Fruit fly (Drosophila melanogaster) whole organism, embryonic: ENCODE measurements around the gene Bet3.

Source experiments
- Asciz ChIP-seq: fragments of 200-800 bp; sonication (Bioruptor generic); optimal IDR thresholded peaks from 2 replicates; lab custom pipeline; 2017; ENCODE audit warnings: missing biosample characterization, mild to moderate bottlenecking, missing genetic modification characterization, missing genetic modification reagents
- Atf-2 ChIP-seq: fragments of 200-800 bp; sonication (Bioruptor generic); optimal IDR thresholded peaks from 2 replicates; lab custom pipeline; 2016; ENCODE audit warnings: missing biosample characterization, missing genetic modification characterization
- CG10209 ChIP-seq: fragments of 200-800 bp; sonication (Bioruptor generic); optimal IDR thresholded peaks from 3 replicates; lab custom pipeline; 2017; ENCODE audit warnings: missing biosample characterization, mild to moderate bottlenecking, missing genetic modification characterization, missing genetic modification reagents
- CG10565 ChIP-seq: fragments of 200-800 bp; sonication (Bioruptor generic); optimal IDR thresholded peaks from 3 replicates; lab custom pipeline; 2016; ENCODE audit warnings: missing biosample characterization, mild to moderate bottlenecking, missing genetic modification characterization
- CG11695 ChIP-seq: fragments of 200-800 bp; sonication (Bioruptor generic); IDR thresholded peaks from 3 replicates; pipeline ENCODE4 v1.3.6; 2022; ENCODE audit warnings: missing biosample characterization, missing genetic modification characterization
- CG14710 ChIP-seq: fragments of 200-800 bp; sonication (Bioruptor generic); optimal IDR thresholded peaks from 3 replicates; lab custom pipeline; 2019; ENCODE audit warnings: missing biosample characterization, mild to moderate bottlenecking, missing genetic modification characterization, moderate library complexity
- CG14860 ChIP-seq: fragments of 200-800 bp; sonication (Bioruptor generic); IDR thresholded peaks from 3 replicates; pipeline ENCODE4 v1.3.6; 2022; ENCODE audit warnings: missing biosample characterization, missing genetic modification characterization; ENCODE audit not compliant: partially characterized antibody
- CG15269 ChIP-seq: fragments of 200-800 bp; sonication (Bioruptor generic); optimal IDR thresholded peaks from 2 replicates; lab custom pipeline; 2018; ENCODE audit warnings: missing biosample characterization, mild to moderate bottlenecking, missing genetic modification characterization, moderate library complexity
- CG1792 ChIP-seq: fragments of 200-800 bp; sonication (Bioruptor generic); optimal IDR thresholded peaks from 2 replicates; lab custom pipeline; 2016; ENCODE audit warnings: missing biosample characterization, missing genetic modification characterization
- CG3163 ChIP-seq: fragments of 200-800 bp; sonication (Bioruptor generic); optimal IDR thresholded peaks from 3 replicates; lab custom pipeline; 2016; ENCODE audit warnings: missing biosample characterization, missing genetic modification characterization
- CG3281 ChIP-seq: fragments of 200-800 bp; sonication (Bioruptor generic); optimal IDR thresholded peaks from 3 replicates; lab custom pipeline; 2017; ENCODE audit warnings: missing biosample characterization, mild to moderate bottlenecking, missing genetic modification characterization
- CG43689 ChIP-seq: fragments of 200-800 bp; sonication (Bioruptor generic); IDR thresholded peaks from 2 replicates; pipeline ENCODE4 v1.3.6; 2022; ENCODE audit warnings: missing biosample characterization, missing genetic modification characterization
- CG4730 ChIP-seq: fragments of 200-800 bp; sonication (Bioruptor generic); IDR thresholded peaks from 2 replicates; pipeline ENCODE4 v1.3.6; 2022; ENCODE audit warnings: missing biosample characterization, missing genetic modification characterization
- CG5180 ChIP-seq: fragments of 200-800 bp; sonication (Bioruptor generic); optimal IDR thresholded peaks from 3 replicates; lab custom pipeline; 2017; ENCODE audit warnings: missing biosample characterization, missing genetic modification characterization, mild to moderate bottlenecking, moderate library complexity, missing genetic modification reagents
- CG6813 ChIP-seq: fragments of 200-800 bp; sonication (Bioruptor generic); optimal IDR thresholded peaks from 2 replicates; lab custom pipeline; 2017; ENCODE audit warnings: missing biosample characterization, missing genetic modification characterization, mild to moderate bottlenecking, moderate library complexity, missing genetic modification reagents
- CG7556 ChIP-seq: fragments of 200-800 bp; sonication (Bioruptor generic); optimal IDR thresholded peaks from 2 replicates; lab custom pipeline; 2017; ENCODE audit warnings: missing biosample characterization, mild to moderate bottlenecking, missing genetic modification characterization
- CG7839 ChIP-seq: fragments of 200-800 bp; sonication (Bioruptor generic); optimal IDR thresholded peaks from 3 replicates; lab custom pipeline; 2018; ENCODE audit warnings: missing biosample characterization, mild to moderate bottlenecking, missing genetic modification characterization, moderate library complexity
- CG7987 ChIP-seq: fragments of 200-800 bp; sonication (Bioruptor generic); optimal IDR thresholded peaks from 2 replicates; lab custom pipeline; 2018; ENCODE audit warnings: missing biosample characterization, mild to moderate bottlenecking, missing genetic modification characterization, moderate library complexity
- CG8281 ChIP-seq: fragments of 200-800 bp; sonication (Bioruptor generic); optimal IDR thresholded peaks from 2 replicates; lab custom pipeline; 2018; ENCODE audit warnings: missing biosample characterization, mild to moderate bottlenecking, missing genetic modification characterization, moderate library complexity
- CG9215 ChIP-seq: fragments of 200-800 bp; sonication (Bioruptor generic); IDR thresholded peaks from 2 replicates; pipeline ENCODE4 v1.3.6; 2022; ENCODE audit warnings: missing biosample characterization, missing genetic modification characterization
- CG9727 ChIP-seq: fragments of 200-800 bp; sonication (Bioruptor generic); optimal IDR thresholded peaks from 3 replicates; lab custom pipeline; 2017; ENCODE audit warnings: missing biosample characterization, mild to moderate bottlenecking, missing genetic modification characterization
- CG9817 ChIP-seq: fragments of 200-800 bp; sonication (Bioruptor generic); optimal IDR thresholded peaks from 2 replicates; lab custom pipeline; 2018; ENCODE audit warnings: missing biosample characterization, mild to moderate bottlenecking, missing genetic modification characterization, moderate library complexity
- D19A ChIP-seq: fragments of 200-800 bp; optimal IDR thresholded peaks from 3 replicates; lab custom pipeline; 2019; ENCODE audit warnings: missing biosample characterization, mild to moderate bottlenecking, missing genetic modification characterization, moderate library complexity
- E2f1 ChIP-seq: fragments of 200-800 bp; sonication (Bioruptor generic); IDR thresholded peaks from 2 replicates; pipeline ENCODE4 v1.3.6; 2022; ENCODE audit warnings: missing biosample characterization, missing genetic modification characterization
- Hr51 ChIP-seq, 2 experiments: fragments of 200-800 bp; sonication (Bioruptor generic); optimal IDR thresholded peaks; 2 replicates in 1 of 2; 3 replicates in 1 of 2; lab custom pipeline; 2016 to 2018; ENCODE audit warnings: missing biosample characterization in 2 of 2, missing genetic modification characterization in 2 of 2, mild to moderate bottlenecking in 1 of 2, moderate library complexity in 1 of 2
- Hsf ChIP-seq: fragments of 200-800 bp; sonication (Bioruptor generic); optimal IDR thresholded peaks from 3 replicates; lab custom pipeline; 2016; ENCODE audit warnings: missing biosample characterization, missing genetic modification characterization
- Meics ChIP-seq: fragments of 200-800 bp; sonication (Bioruptor generic); optimal IDR thresholded peaks from 2 replicates; lab custom pipeline; 2017; ENCODE audit warnings: missing biosample characterization, mild to moderate bottlenecking, missing genetic modification characterization
- NC2β ChIP-seq: fragments of 200-800 bp; sonication (Bioruptor generic); optimal IDR thresholded peaks from 2 replicates; lab custom pipeline; 2016; ENCODE audit warnings: missing biosample characterization, missing genetic modification characterization
- Ptx1 ChIP-seq: fragments of 200-800 bp; sonication (Bioruptor generic); IDR thresholded peaks from 2 replicates; pipeline ENCODE4 v1.3.6; 2022; ENCODE audit warnings: missing biosample characterization, missing genetic modification characterization
- Xrp1 ChIP-seq: fragments of 200-800 bp; sonication (Bioruptor generic); IDR thresholded peaks from 2 replicates; pipeline ENCODE4 v1.3.6; 2022; ENCODE audit warnings: missing biosample characterization, missing genetic modification characterization
- ase ChIP-seq: fragments of 200-800 bp; sonication (Bioruptor generic); IDR thresholded peaks from 3 replicates; pipeline ENCODE4 v1.3.6; 2022; ENCODE audit warnings: missing biosample characterization, missing genetic modification characterization
- bcd ChIP-seq: fragments of 200-800 bp; sonication (Bioruptor generic); optimal IDR thresholded peaks from 2 replicates; lab custom pipeline; 2017; ENCODE audit warnings: missing biosample characterization, mild to moderate bottlenecking, missing genetic modification characterization
- br ChIP-seq: fragments of >200 bp; optimal IDR thresholded peaks from 2 replicates; lab custom pipeline; 2017
- crp ChIP-seq, 2 experiments: fragments of 200-800 bp; sonication (Bioruptor generic); optimal IDR thresholded peaks; 2 replicates in 1 of 2; 3 replicates in 1 of 2; lab custom pipeline; 2017; ENCODE audit warnings: missing biosample characterization in 2 of 2, missing genetic modification characterization in 2 of 2, mild to moderate bottlenecking in 1 of 2, moderate library complexity in 1 of 2
- cwo ChIP-seq: fragments of 200-800 bp; sonication (Bioruptor generic); optimal IDR thresholded peaks from 3 replicates; lab custom pipeline; 2017; ENCODE audit warnings: missing biosample characterization, missing genetic modification characterization, mild to moderate bottlenecking, moderate library complexity, missing genetic modification reagents
- da ChIP-seq: fragments of 200-800 bp; sonication (Bioruptor generic); optimal IDR thresholded peaks from 2 replicates; lab custom pipeline; 2016; ENCODE audit warnings: missing biosample characterization, missing genetic modification characterization
- dan ChIP-seq: fragments of 200-800 bp; sonication (Bioruptor generic); IDR thresholded peaks from 2 replicates; pipeline ENCODE4 v1.3.6; 2022; ENCODE audit warnings: missing biosample characterization, missing genetic modification characterization
- dmrt99B ChIP-seq: fragments of 200-800 bp; sonication (Bioruptor generic); optimal IDR thresholded peaks from 2 replicates; lab custom pipeline; 2018; ENCODE audit warnings: missing biosample characterization, mild to moderate bottlenecking, missing genetic modification characterization, moderate library complexity
- fd64A ChIP-seq: fragments of 200-800 bp; sonication (Bioruptor generic); optimal IDR thresholded peaks from 3 replicates; lab custom pipeline; 2018; ENCODE audit warnings: missing biosample characterization, mild to moderate bottlenecking, missing genetic modification characterization
- grau ChIP-seq: fragments of 200-800 bp; optimal IDR thresholded peaks from 3 replicates; lab custom pipeline; 2019; ENCODE audit warnings: missing biosample characterization, mild to moderate bottlenecking, missing genetic modification characterization, moderate library complexity
- kay ChIP-seq: fragments of 200-800 bp; sonication (Bioruptor generic); optimal IDR thresholded peaks from 2 replicates; lab custom pipeline; 2016; ENCODE audit warnings: missing biosample characterization, missing genetic modification characterization
- lab ChIP-seq: fragments of 200-800 bp; sonication (Bioruptor generic); optimal IDR thresholded peaks from 3 replicates; lab custom pipeline; 2017; ENCODE audit warnings: missing biosample characterization, missing genetic modification characterization, mild to moderate bottlenecking, moderate library complexity, missing genetic modification reagents
- nerfin-2 ChIP-seq: fragments of 200-800 bp; sonication (Bioruptor generic); IDR thresholded peaks from 2 replicates; pipeline ENCODE4 v1.3.6; 2022; ENCODE audit warnings: missing biosample characterization, missing genetic modification characterization; ENCODE audit not compliant: partially characterized antibody
- onecut ChIP-seq: fragments of 200-800 bp; sonication (Bioruptor generic); IDR thresholded peaks from 2 replicates; pipeline ENCODE4 v1.3.6; 2022; ENCODE audit warnings: missing biosample characterization, missing genetic modification characterization
- ranshi ChIP-seq: fragments of 200-800 bp; sonication (Bioruptor generic); IDR thresholded peaks from 2 replicates; pipeline ENCODE4 v1.3.6; 2022; ENCODE audit warnings: missing biosample characterization, missing genetic modification characterization
- repo ChIP-seq: fragments of 200-800 bp; sonication (Bioruptor generic); optimal IDR thresholded peaks from 2 replicates; lab custom pipeline; 2016; ENCODE audit warnings: missing biosample characterization, missing genetic modification characterization
- shn ChIP-seq: fragments of 200-800 bp; sonication (Bioruptor generic); optimal IDR thresholded peaks from 3 replicates; lab custom pipeline; 2016; ENCODE audit warnings: missing biosample characterization, missing genetic modification characterization
- tio ChIP-seq: fragments of 200-800 bp; sonication (Bioruptor generic); optimal IDR thresholded peaks from 2 replicates; lab custom pipeline; 2017; ENCODE audit warnings: missing biosample characterization, missing genetic modification characterization, inconsistent platforms
- unpg ChIP-seq: fragments of 200-800 bp; sonication (Bioruptor generic); optimal IDR thresholded peaks from 3 replicates; lab custom pipeline; 2018; ENCODE audit warnings: missing biosample characterization, mild to moderate bottlenecking, missing genetic modification characterization, moderate library complexity
- zf30C ChIP-seq: fragments of 200-800 bp; sonication (Bioruptor generic); optimal IDR thresholded peaks from 3 replicates; lab custom pipeline; 2018; ENCODE audit warnings: missing biosample characterization, mild to moderate bottlenecking, missing genetic modification characterization

Gene Bet3

DNA sequence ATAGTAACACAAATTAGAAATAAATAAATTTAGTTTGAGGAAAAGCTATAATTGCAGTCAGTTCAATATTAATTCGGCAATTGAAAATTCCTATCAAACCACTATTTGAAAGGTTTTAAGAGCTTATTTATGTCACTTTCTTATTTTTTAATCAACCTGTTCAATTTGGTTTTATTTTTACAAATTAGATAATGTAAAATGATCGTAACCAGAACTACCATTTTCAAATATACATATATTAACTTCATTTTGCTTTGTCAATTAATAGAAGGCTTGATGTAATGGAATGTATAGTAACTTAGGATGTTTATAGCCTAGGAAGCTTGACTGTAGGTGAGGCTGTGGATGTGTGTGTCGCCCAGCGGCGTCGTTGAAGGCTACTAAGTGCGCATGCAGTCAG is 24.5 kb upstream of the Bet3 start (continued):
- TF ChIP-seq Atf-2 (GFP tag; lab: Kevin White, UChicago), result no peak
- no peak for TF ChIP-seq CG8281 (tag; lab: Kevin White, UChicago)
- TF ChIP-seq CG7556, result peak; percentile 74
- TF ChIP-seq CG7987 (GFP tag; lab: Kevin White, UChicago), result no peak
- peak; percentile 12 for TF ChIP-seq CG5180 (GFP tag; lab: Kevin White, UChicago)
- TF ChIP-seq CG14710 (tag; lab: Kevin White, UChicago), result no peak
- TF ChIP-seq Xrp1 (GFP tag; lab: Robert Waterston, UW), result no peak
- peak; percentile 57 for TF ChIP-seq CG7839 (tag; lab: Kevin White, UChicago)
- TF ChIP-seq cwo (GFP tag; lab: Kevin White, UChicago), result peak; percentile 29
- TF ChIP-seq E2f1, result no peak
- peak; percentile 88 for TF ChIP-seq grau (tag; lab: Kevin White, UChicago)
- TF ChIP-seq CG43689 (GFP tag; lab: Robert Waterston, UW), result no peak
- no peak for TF ChIP-seq kay (GFP tag; lab: Kevin White, UChicago)
- TF ChIP-seq fd64A, result no peak
- TF ChIP-seq CG15269 (tag; lab: Kevin White, UChicago), result peak; percentile 26
- no peak for TF ChIP-seq ase (GFP tag; lab: Robert Waterston, UW)
- no peak for TF ChIP-seq zf30C
- no peak for TF ChIP-seq nerfin-2 (GFP tag; lab: Robert Waterston, UW)
- peak; percentile 27 for TF ChIP-seq unpg
- TF ChIP-seq repo (GFP tag; lab: Kevin White, UChicago), result no peak
- TF ChIP-seq Hr51 (GFP tag; optimal IDR thresholded peaks at IDR 0.05; lab: Kevin White, UChicago), result peak in 1 of 2 experiments; percentile 43
- no peak for TF ChIP-seq CG6813 (GFP tag; lab: Kevin White, UChicago)
- TF ChIP-seq CG14860 (GFP tag; lab: Robert Waterston, UW), result no peak
- TF ChIP-seq CG9727 (GFP tag; lab: Kevin White, UChicago), result peak; percentile 40
- no peak for TF ChIP-seq CG4730 (GFP tag; lab: Robert Waterston, UW)
- no peak for TF ChIP-seq CG1792 (GFP tag; lab: Kevin White, UChicago)
- no peak for TF ChIP-seq onecut (GFP tag; lab: Robert Waterston, UW)
- no peak for TF ChIP-seq br
- TF ChIP-seq ranshi (GFP tag; lab: Robert Waterston, UW), result no peak
- TF ChIP-seq CG9215, result peak; percentile 31; the same call in 1 of the 2 replicates
- peak; percentile 52 for TF ChIP-seq lab (GFP tag; lab: Kevin White, UChicago)
- no peak for TF ChIP-seq shn
- TF ChIP-seq dan, result no peak
- no peak for TF ChIP-seq CG10565
- TF ChIP-seq Hsf (GFP tag; lab: Kevin White, UChicago), result peak; percentile 8
- TF ChIP-seq crp (GFP tag; optimal IDR thresholded peaks at IDR 0.05; lab: Kevin White, UChicago), result no peak
- TF ChIP-seq NC2β (GFP tag; lab: Kevin White, UChicago), result no peak
- no peak for TF ChIP-seq CG3163 (GFP tag; lab: Kevin White, UChicago)
- TF ChIP-seq CG10209 (GFP tag; lab: Kevin White, UChicago), result peak; percentile 57
- TF ChIP-seq tio, result peak; percentile 7
- TF ChIP-seq D19A (tag; lab: Kevin White, UChicago), result peak; percentile 0
- TF ChIP-seq CG3281 (GFP tag; lab: Kevin White, UChicago), result peak; percentile 38
- peak; percentile 41 for TF ChIP-seq Meics
- TF ChIP-seq Asciz (GFP tag; lab: Kevin White, UChicago), result peak; percentile 7
- no peak for TF ChIP-seq CG9817 (tag; lab: Kevin White, UChicago)
- peak; percentile 60 for TF ChIP-seq dmrt99B
- peak; percentile 3 for TF ChIP-seq bcd
- 0 out of 2 replicates have a peak, but pooled peaks have one; percentile 23 for TF ChIP-seq Ptx1 (GFP tag; lab: Robert Waterston, UW)
- no peak for TF ChIP-seq CG11695 (GFP tag; lab: Robert Waterston, UW)
- TF ChIP-seq da (GFP tag; lab: Kevin White, UChicago), result no peak
